Fruit fly (Drosophila melanogaster): ENCODE data around the gene rux.

dm6 chrX:6039431-6040016 lies 1.9 kb upstream of the rux start, which contains the start of gene CG5937:
- TF ChIP-seq ranshi (GFP tag; IDR thresholded peaks at IDR 0.05) (no peak), mam (GFP tag; optimal IDR thresholded peaks at IDR 0.05) (no peak), sens (GFP tag) (peak; percentile 58), CG2116 (GFP tag; optimal IDR thresholded peaks at IDR 0.05) (no peak), Ravus (GFP tag; IDR thresholded peaks at IDR 0.05) (no peak), CG9437 (GFP tag; optimal IDR thresholded peaks at IDR 0.05) (no peak)

All from whole organism, embryonic.